Worm (Caenorhabditis elegans): ENCODE measurements around the gene mnp-1.

Gene mnp-1

DNA sequence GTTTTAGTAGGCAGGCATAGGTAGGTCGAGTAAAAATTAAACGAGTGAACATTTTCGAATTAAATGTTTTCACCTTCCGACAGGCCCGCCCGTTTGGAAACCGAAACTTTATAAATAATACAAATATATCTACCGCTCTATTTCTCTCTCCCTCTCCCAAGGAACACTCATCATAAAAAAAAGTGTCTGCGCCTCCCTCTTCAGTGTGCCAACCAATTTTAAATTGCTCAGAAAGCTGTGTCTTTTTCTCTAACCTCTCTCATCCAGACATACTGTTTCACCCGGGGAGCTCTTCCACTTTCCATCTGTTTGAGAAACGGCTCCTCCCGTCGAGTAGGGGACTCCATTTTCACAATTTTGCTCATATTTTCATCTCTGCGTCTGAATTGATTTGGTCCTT is 33.3 kb upstream of the mnp-1 start (continued):
- TF ChIP-seq C34B4.2 (tag; optimal IDR thresholded peaks at IDR 0.05) = no peak
- peak; percentile 31 for TF ChIP-seq snu-23 (GFP tag; optimal IDR thresholded peaks at IDR 0.05)
- peak; percentile 8 for TF ChIP-seq snpc-4 (tag; optimal IDR thresholded peaks at IDR 0.05)
- TF ChIP-seq ces-1 (GFP tag; optimal IDR thresholded peaks at IDR 0.05) = no peak
- no peak for TF ChIP-seq nhr-77 (tag; optimal IDR thresholded peaks at IDR 0.05)
- TF ChIP-seq aha-1 (tag; optimal IDR thresholded peaks at IDR 0.05) = no peak
- TF ChIP-seq unc-62 (GFP tag; optimal IDR thresholded peaks at IDR 0.05) = no peak
- TF ChIP-seq nhr-20 (tag; optimal IDR thresholded peaks at IDR 0.05) = peak; percentile 13
- no peak for TF ChIP-seq elt-3 (tag; optimal IDR thresholded peaks at IDR 0.05)
- no peak for TF ChIP-seq unc-98 (GFP tag; IDR thresholded peaks at IDR 0.05)

- TF ChIP-seq nhr-85 (tag) (peak; percentile 25), elt-3 (tag; optimal IDR thresholded peaks at IDR 0.05) (no peak), efl-1 (optimal IDR thresholded peaks at IDR 0.05) (no peak), efl-1 (GFP tag; optimal IDR thresholded peaks at IDR 0.05 in 1 of 2) (peak in 1 of 2 experiments; percentile 63), C04F5.9 (tag; optimal IDR thresholded peaks at IDR 0.05) (no peak)
Observed at ce11 chrIII:4323859-4324258, 32.5 kb upstream of the mnp-1 start, which contains the start of gene H38K22.9. TSS of gene H38K22.9 (plus strand) at chrIII:4324159.

- TF ChIP-seq efl-1 (optimal IDR thresholded peaks at IDR 0.05) = no peak
- TF ChIP-seq efl-1 (GFP tag; optimal IDR thresholded peaks at IDR 0.05 in 1 of 2) = no peak
- TF ChIP-seq blmp-1 (tag; optimal IDR thresholded peaks at IDR 0.05) = peak; percentile 75
- TF ChIP-seq unc-98 (GFP tag; IDR thresholded peaks at IDR 0.05) = no peak
- no peak for TF ChIP-seq pag-3 (tag; optimal IDR thresholded peaks at IDR 0.05; ENCODE audit: borderline replicate concordance, insufficient read depth)
- no peak for TF ChIP-seq pax-3 (tag; optimal IDR thresholded peaks at IDR 0.05)
- peak in 5 of 6 experiments; percentile 56 to 89 (median 65) for TF ChIP-seq elt-3 (tag; optimal IDR thresholded peaks at IDR 0.05)
- TF ChIP-seq swsn-7 (tag; optimal IDR thresholded peaks at IDR 0.05) = no peak
- no peak for TF ChIP-seq lin-15B (tag; optimal IDR thresholded peaks at IDR 0.05)
- TF ChIP-seq nhr-20 (tag; optimal IDR thresholded peaks at IDR 0.05) = peak; percentile 4
- peak; percentile 50 for TF ChIP-seq lin-14 (GFP tag; optimal IDR thresholded peaks at IDR 0.05)
- TF ChIP-seq nhr-28 (tag; optimal IDR thresholded peaks at IDR 0.05) = no peak
- TF ChIP-seq zip-4 (GFP tag; optimal IDR thresholded peaks at IDR 0.05) = no peak
- no peak for TF ChIP-seq jun-1 (tag; optimal IDR thresholded peaks at IDR 0.05)
- TF ChIP-seq nhr-84 (tag; optimal IDR thresholded peaks at IDR 0.05) = no peak
- TF ChIP-seq F16B12.6 (tag; optimal IDR thresholded peaks at IDR 0.05) = no peak
- TF ChIP-seq unc-30 (tag; optimal IDR thresholded peaks at IDR 0.05) = no peak
- TF ChIP-seq dpl-1 (GFP tag; optimal IDR thresholded peaks at IDR 0.05) = no peak
- TF ChIP-seq aha-1 (tag; optimal IDR thresholded peaks at IDR 0.05) = no peak
- TF ChIP-seq nhr-19 (GFP tag; conservative IDR thresholded peaks at IDR 0.05) = no peak
- TF ChIP-seq snu-23 (GFP tag; optimal IDR thresholded peaks at IDR 0.05) = peak; percentile 41
- TF ChIP-seq zag-1 (tag; optimal IDR thresholded peaks at IDR 0.05) = no peak
- no peak for TF ChIP-seq mab-9 (GFP tag; IDR thresholded peaks at IDR 0.05)
- TF ChIP-seq sptf-1 (tag; optimal IDR thresholded peaks at IDR 0.05) = no peak
- TF ChIP-seq xbp-1 (tag; optimal IDR thresholded peaks at IDR 0.05) = no peak
- TF ChIP-seq unc-62 (GFP tag; optimal IDR thresholded peaks at IDR 0.05) = no peak
- TF ChIP-seq nhr-77 (tag; optimal IDR thresholded peaks at IDR 0.05) = no peak
- TF ChIP-seq sup-37 (GFP tag; optimal IDR thresholded peaks at IDR 0.05) = no peak
- TF ChIP-seq nhr-85 (tag) = peak; percentile 25
- no peak for TF ChIP-seq tbx-2 (tag; optimal IDR thresholded peaks at IDR 0.05)
- no peak for TF ChIP-seq alr-1 (tag; optimal IDR thresholded peaks at IDR 0.05; ENCODE audit: borderline replicate concordance)
- TF ChIP-seq egl-13 (tag; optimal IDR thresholded peaks at IDR 0.05) = no peak
- TF ChIP-seq vab-15 (tag; optimal IDR thresholded peaks at IDR 0.05) = no peak
- no peak for TF ChIP-seq nhr-237 (tag; optimal IDR thresholded peaks at IDR 0.05)
- no peak for TF ChIP-seq snpc-4 (tag; optimal IDR thresholded peaks at IDR 0.05)
- TF ChIP-seq efl-3 (GFP tag; optimal IDR thresholded peaks at IDR 0.05) = no peak
- no peak for TF ChIP-seq ztf-11 (tag; optimal IDR thresholded peaks at IDR 0.05)
Observed at ce11 chrIII:4328208-4328987, 28.0 kb upstream of the mnp-1 start.

Measured in whole organism, L1 larva.